Worm (Caenorhabditis elegans) whole organism, L4 larva: ENCODE data around the gene F23H11.5.
A peak's percentile ranks its signal among the peaks of the same experiment; 100 is the strongest.

ENCODE experiments used
- F44E2.7 ChIP-seq: fragments of 200-800 bp; sonication (Bioruptor generic); IDR thresholded peaks from 2 replicates; pipeline ENCODE4 v2.1.2; 2022; ENCODE audit warnings: missing genetic modification characterization, missing compliant biosample characterization
- F49E8.2 ChIP-seq: sonication (generic microtip); optimal IDR thresholded peaks from 2 replicates; lab custom pipeline; 2016; ENCODE audit warnings: missing compliant biosample characterization, mild to moderate bottlenecking, missing genetic modification characterization, borderline replicate concordance
- T26A8.4 ChIP-seq: fragments of 200-800 bp; sonication (Bioruptor generic); IDR thresholded peaks from 2 replicates; pipeline ENCODE4 v1.3.6; 2022; ENCODE audit warnings: missing genetic modification characterization, missing compliant biosample characterization
- ZK337.2 ChIP-seq: fragments of 200-800 bp; sonication (Bioruptor generic); IDR thresholded peaks from 2 replicates; pipeline ENCODE4 v1.3.6; 2022; ENCODE audit warnings: missing genetic modification reagents, missing genetic modification characterization, missing compliant biosample characterization
- ZK546.5 ChIP-seq, 2 experiments: sonication (generic microtip); optimal IDR thresholded peaks; 2 replicates each; lab custom pipeline; 2017; ENCODE audit warnings: missing biosample characterization in 2 of 2, missing genetic modification characterization in 2 of 2
- aha-1 ChIP-seq: fragments of 150-350 bp; peaks from one replicate; lab custom pipeline; 2014; ENCODE audit warnings: missing biosample characterization, missing genetic modification characterization
- attf-4 ChIP-seq: sonication (generic microtip); optimal IDR thresholded peaks from 3 replicates; lab custom pipeline; 2017; ENCODE audit warnings: missing biosample characterization, missing genetic modification characterization
- ceh-20 ChIP-seq: fragments of 200-800 bp; sonication (Bioruptor generic); IDR thresholded peaks from 2 replicates; pipeline ENCODE4 v1.3.6; 2022; ENCODE audit warnings: missing genetic modification reagents, missing genetic modification characterization, missing compliant biosample characterization
- ceh-32 ChIP-seq: sonication (generic microtip); optimal IDR thresholded peaks from 2 replicates; lab custom pipeline; 2016; ENCODE audit warnings: mild to moderate bottlenecking, missing genetic modification characterization, missing compliant biosample characterization; ENCODE audit not compliant: poor library complexity
- ceh-62 ChIP-seq: sonication (generic microtip); optimal IDR thresholded peaks from 2 replicates; lab custom pipeline; 2017; ENCODE audit warnings: missing biosample characterization, missing genetic modification characterization
- ces-1 ChIP-seq: fragments of 150-350 bp; sonication (generic microtip); optimal IDR thresholded peaks from 4 replicates; lab custom pipeline; 2014; ENCODE audit warnings: missing biosample characterization, missing genetic modification reagents, missing genetic modification characterization
- daf-19 ChIP-seq: fragments of 200-800 bp; sonication (Bioruptor generic); conservative IDR thresholded peaks from 2 replicates; pipeline ENCODE4 v1.3.6; 2022; ENCODE audit warnings: missing genetic modification characterization, missing compliant biosample characterization
- dmd-6 ChIP-seq: fragments of 200-800 bp; sonication (Bioruptor generic); IDR thresholded peaks from 2 replicates; pipeline ENCODE4 v1.3.6; 2022; ENCODE audit warnings: missing genetic modification reagents, missing genetic modification characterization, missing compliant biosample characterization
- dmd-9 ChIP-seq: fragments of 200-800 bp; sonication (Bioruptor generic); IDR thresholded peaks from 2 replicates; pipeline ENCODE4 v1.3.6; 2022; ENCODE audit warnings: missing genetic modification reagents, missing genetic modification characterization, missing compliant biosample characterization
- dve-1 ChIP-seq: sonication (generic microtip); optimal IDR thresholded peaks from 2 replicates; lab custom pipeline; 2017; ENCODE audit warnings: antibody characterized with exemption, mild to moderate bottlenecking, missing genetic modification characterization, missing compliant biosample characterization; ENCODE audit not compliant: insufficient read depth
- hif-1 ChIP-seq, 2 experiments: sonication (generic microtip); optimal IDR thresholded peaks; 2 replicates each; lab custom pipeline; 2016 to 2017; ENCODE audit warnings: missing compliant biosample characterization in 2 of 2, missing genetic modification characterization in 2 of 2, missing genetic modification reagents in 2 of 2, missing genotype in 2 of 2, mild to moderate bottlenecking in 1 of 2
- hlh-11 ChIP-seq: fragments of 200-800 bp; sonication (Bioruptor generic); optimal IDR thresholded peaks from 2 replicates; lab custom pipeline; 2018; ENCODE audit warnings: mild to moderate bottlenecking, missing genetic modification characterization, missing compliant biosample characterization
- hlh-30 ChIP-seq: sonication (generic microtip); optimal IDR thresholded peaks from 2 replicates; lab custom pipeline; 2017; ENCODE audit warnings: antibody characterized with exemption, mild to moderate bottlenecking, missing genetic modification characterization, missing compliant biosample characterization; ENCODE audit not compliant: insufficient read depth
- jun-1 ChIP-seq: fragments of 150-350 bp; optimal IDR thresholded peaks from 2 replicates; lab custom pipeline; 2014; ENCODE audit warnings: missing biosample characterization, missing genetic modification reagents, missing genetic modification characterization
- lim-7 ChIP-seq: fragments of 200-800 bp; sonication (Bioruptor generic); IDR thresholded peaks from 2 replicates; pipeline ENCODE4 v1.3.6; 2022; ENCODE audit warnings: missing genetic modification characterization, missing compliant biosample characterization
- lin-13 ChIP-seq: fragments of 150-350 bp; optimal IDR thresholded peaks from 2 replicates; lab custom pipeline; 2014; ENCODE audit warnings: missing biosample characterization, missing genetic modification reagents, missing genetic modification characterization
- lin-38 ChIP-seq: fragments of 200-800 bp; sonication (Bioruptor generic); IDR thresholded peaks from 2 replicates; pipeline ENCODE4 v1.3.6; 2022; ENCODE audit warnings: missing genetic modification reagents, missing genetic modification characterization, missing compliant biosample characterization
- lir-3 ChIP-seq: sonication (generic microtip); optimal IDR thresholded peaks from 2 replicates; lab custom pipeline; 2016; ENCODE audit warnings: mild to moderate bottlenecking, missing genetic modification characterization, missing compliant biosample characterization
- lsy-2 ChIP-seq, 2 experiments: fragments of 150-350 bp in 1 of 2; sonication (generic microtip) in 1 of 2; optimal IDR thresholded peaks; 2 replicates each; lab custom pipeline; 2014 to 2017; ENCODE audit warnings: missing biosample characterization in 2 of 2, missing genetic modification characterization in 2 of 2
- mes-2 ChIP-seq: sonication (generic microtip); optimal IDR thresholded peaks from 2 replicates; lab custom pipeline; 2016; ENCODE audit warnings: missing genotype, mild to moderate bottlenecking, missing genetic modification characterization, missing compliant biosample characterization; ENCODE audit not compliant: poor library complexity, severe bottlenecking
- mxl-2 ChIP-seq: fragments of 200-800 bp; sonication (Bioruptor generic); conservative IDR thresholded peaks from 2 replicates; pipeline ENCODE4 v1.3.6; 2022; ENCODE audit warnings: missing genetic modification reagents, missing genetic modification characterization, missing compliant biosample characterization
- nhr-11 ChIP-seq: fragments of 150-350 bp; optimal IDR thresholded peaks from 2 replicates; lab custom pipeline; 2014; ENCODE audit warnings: missing biosample characterization, missing genetic modification characterization
- nhr-48 ChIP-seq: sonication (generic microtip); optimal IDR thresholded peaks from 2 replicates; lab custom pipeline; 2016; ENCODE audit warnings: mild to moderate bottlenecking, missing genetic modification characterization, missing compliant biosample characterization
- nhr-6 ChIP-seq: fragments of 150-350 bp; optimal IDR thresholded peaks from 2 replicates; lab custom pipeline; 2014; ENCODE audit warnings: missing biosample characterization, missing genetic modification characterization
- nhr-77 ChIP-seq: fragments of 150-350 bp; optimal IDR thresholded peaks from 2 replicates; lab custom pipeline; 2014; ENCODE audit warnings: missing biosample characterization, missing genetic modification characterization
- saeg-2 ChIP-seq: fragments of 200-800 bp; sonication (Bioruptor generic); IDR thresholded peaks from 2 replicates; pipeline ENCODE4 v1.3.6; 2022; ENCODE audit warnings: missing genetic modification reagents, missing genetic modification characterization, missing compliant biosample characterization
- skn-1 ChIP-seq: fragments of 150-350 bp; optimal IDR thresholded peaks from 2 replicates; lab custom pipeline; 2014; ENCODE audit warnings: missing biosample characterization, missing genetic modification characterization
- spr-1 ChIP-seq: sonication (generic microtip); optimal IDR thresholded peaks from 2 replicates; lab custom pipeline; 2016; ENCODE audit warnings: mild to moderate bottlenecking, missing genetic modification characterization, missing compliant biosample characterization
- spr-3 ChIP-seq: fragments of 200-800 bp; sonication (Bioruptor generic); optimal IDR thresholded peaks from 2 replicates; lab custom pipeline; 2018; ENCODE audit warnings: mild to moderate bottlenecking, missing genetic modification characterization, missing compliant biosample characterization
- unc-130 ChIP-seq: sonication (generic microtip); optimal IDR thresholded peaks from 2 replicates; lab custom pipeline; 2016; ENCODE audit warnings: missing genetic modification reagents, missing genetic modification characterization, missing compliant biosample characterization
- unc-39 ChIP-seq: sonication (generic microtip); optimal IDR thresholded peaks from 2 replicates; lab custom pipeline; 2017; ENCODE audit warnings: missing biosample characterization, missing genetic modification characterization
- zag-1 ChIP-seq: fragments of 150-350 bp; optimal IDR thresholded peaks from 2 replicates; lab custom pipeline; 2014; ENCODE audit warnings: missing biosample characterization, missing genetic modification characterization
- zfp-2 ChIP-seq: sonication (generic microtip); optimal IDR thresholded peaks from 2 replicates; lab custom pipeline; 2016; ENCODE audit warnings: mild to moderate bottlenecking, missing genetic modification characterization, missing compliant biosample characterization
- zip-11 ChIP-seq: fragments of 200-800 bp; sonication (Bioruptor generic); IDR thresholded peaks from 2 replicates; pipeline ENCODE4 v1.3.6; 2022; ENCODE audit warnings: missing genetic modification characterization, missing compliant biosample characterization
- ztf-11 ChIP-seq: fragments of 150-350 bp; optimal IDR thresholded peaks from 2 replicates; lab custom pipeline; 2014; ENCODE audit warnings: missing biosample characterization, missing genetic modification characterization
- ztf-7 ChIP-seq: fragments of 150-350 bp; optimal IDR thresholded peaks from 2 replicates; lab custom pipeline; 2014; ENCODE audit warnings: missing biosample characterization, missing genetic modification characterization

F23H11.5 gene

DNA sequence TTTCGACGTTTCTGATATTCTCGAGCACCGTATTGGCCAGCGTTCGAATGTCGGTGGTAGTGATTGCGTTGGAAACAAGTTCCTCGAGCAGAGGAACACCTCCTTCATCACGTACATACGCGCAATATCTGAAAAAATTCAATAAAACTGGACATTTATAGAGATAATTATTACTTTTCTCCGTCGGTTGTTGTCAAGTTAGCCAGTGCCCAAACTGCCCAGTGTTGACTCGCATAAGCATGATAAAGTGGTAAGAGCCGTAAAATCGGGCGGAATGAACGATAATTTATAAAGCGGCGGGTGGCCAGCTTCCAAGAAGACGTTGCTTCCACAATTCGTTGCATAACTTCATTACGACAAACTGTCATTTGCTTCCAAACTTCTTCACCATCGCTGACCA, 26.8 kb downstream of the F23H11.5 start:
- TF ChIP-seq dmd-6 = no peak
- no peak for TF ChIP-seq ztf-11
- TF ChIP-seq ZK546.5 (tag; optimal IDR thresholded peaks at IDR 0.05; lab: Kevin White, UChicago) = no peak
- TF ChIP-seq F49E8.2 (tag; lab: Kevin White, UChicago) = no peak
- TF ChIP-seq hif-1 (tag; optimal IDR thresholded peaks at IDR 0.05; lab: Kevin White, UChicago) = no peak
- no peak for TF ChIP-seq T26A8.4 (GFP tag; lab: Robert Waterston, UW)
- TF ChIP-seq saeg-2 (GFP tag; lab: Robert Waterston, UW) = no peak
- TF ChIP-seq lin-38 = no peak
- TF ChIP-seq ceh-20 (GFP tag; lab: Robert Waterston, UW) = no peak
- TF ChIP-seq ZK337.2 (GFP tag; lab: Robert Waterston, UW) = no peak
- TF ChIP-seq F44E2.7 = no peak
- TF ChIP-seq zip-11 (GFP tag; lab: Robert Waterston, UW) = no peak
- no peak for TF ChIP-seq nhr-11 (tag; lab: Kevin White, UChicago)
- no peak for TF ChIP-seq zag-1 (tag; lab: Kevin White, UChicago)
- TF ChIP-seq dmd-9 (GFP tag; lab: Robert Waterston, UW) = no peak
- TF ChIP-seq attf-4 = no peak
- TF ChIP-seq spr-3 = no peak
- TF ChIP-seq nhr-77 (tag; lab: Kevin White, UChicago) = no peak
- no peak for TF ChIP-seq nhr-48 (tag; lab: Kevin White, UChicago)
- no peak for TF ChIP-seq ztf-7 (tag; lab: Kevin White, UChicago)
- TF ChIP-seq, all 104 proteins: peak for 0

DNA sequence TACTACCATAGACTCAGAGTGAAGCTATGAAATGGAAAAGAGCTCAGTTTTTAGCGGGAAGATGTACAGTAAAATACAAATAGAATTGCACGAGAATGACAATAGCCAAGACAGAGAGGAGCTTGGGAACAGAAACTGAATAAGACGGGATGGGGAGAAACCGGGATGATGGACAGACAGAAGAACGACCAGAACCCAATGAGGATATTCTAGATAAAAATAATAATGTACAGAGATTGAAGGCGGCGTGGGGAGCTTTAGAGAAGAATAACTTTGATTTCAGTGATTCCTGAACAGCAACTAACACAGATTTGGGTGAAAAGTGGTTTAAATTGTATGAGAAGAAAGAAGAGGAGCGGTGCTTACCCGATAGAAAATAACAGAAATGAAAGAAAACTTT, 28.9 kb downstream of the F23H11.5 start:
- TF ChIP-seq unc-130 (GFP tag; lab: Kevin White, UChicago) (peak; percentile 46), ceh-32 (tag; lab: Kevin White, UChicago) (no peak), lin-38 (peak; percentile 36; the same call in 1 of the 2 replicates), mes-2 (peak; percentile 15), unc-39 (tag; lab: Kevin White, UChicago) (no peak)

DNA sequence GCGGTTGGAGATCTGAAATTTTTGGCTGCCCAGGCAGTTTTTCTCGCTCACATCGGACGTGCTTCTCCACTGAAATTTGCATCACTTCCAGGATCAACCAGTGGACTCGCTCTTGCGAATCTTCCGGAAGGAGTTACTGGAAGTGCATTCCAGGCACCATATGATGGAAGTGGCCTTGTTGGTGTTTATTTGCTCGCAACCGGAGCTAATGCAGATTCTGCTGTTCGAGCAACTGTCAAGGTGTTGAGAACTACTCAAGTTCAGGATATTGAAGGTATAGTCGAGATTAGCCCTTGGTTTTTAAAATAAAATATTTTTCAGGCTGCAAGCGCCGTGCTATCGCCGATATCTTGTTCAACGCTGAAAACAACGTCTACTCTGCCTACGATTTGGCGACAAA, 29.6 kb downstream of the F23H11.5 start:
- TF ChIP-seq dmd-6 (0 out of 2 replicates have a peak, but pooled peaks have one; percentile 11), lim-7 (GFP tag; lab: Robert Waterston, UW) (no peak), ZK546.5 (tag; optimal IDR thresholded peaks at IDR 0.05; lab: Kevin White, UChicago) (no peak), nhr-48 (tag; lab: Kevin White, UChicago) (no peak), daf-19 (GFP tag; lab: Robert Waterston, UW) (no peak), lir-3 (tag; lab: Kevin White, UChicago) (no peak), ces-1 (GFP tag; lab: Kevin White, UChicago) (no peak), dve-1 (tag; lab: Kevin White, UChicago) (no peak), mxl-2 (GFP tag; lab: Robert Waterston, UW) (no peak)

DNA sequence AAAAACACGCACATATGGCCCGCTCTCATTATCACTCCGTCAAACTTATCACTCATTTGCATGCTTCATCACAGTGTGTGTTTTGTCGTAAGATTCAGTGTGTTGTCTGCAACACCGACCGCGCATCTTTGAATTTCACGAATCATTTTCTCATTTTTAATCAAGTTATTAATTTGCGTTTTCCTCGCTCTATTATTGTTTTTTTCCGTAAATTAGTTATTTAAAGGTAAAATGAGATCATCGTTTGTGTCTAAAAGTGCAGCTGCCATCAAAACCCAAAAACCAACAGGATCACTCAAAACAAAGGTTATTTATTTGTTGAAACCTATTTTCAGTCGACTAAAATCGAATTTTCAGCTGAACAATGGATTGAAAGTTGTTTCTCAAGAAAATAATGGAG, 30.8 kb downstream of the F23H11.5 start, which contains the start of the genes T24C4.5 and ucr-2.3:
TSS of gene T24C4.5 (minus strand) at position 101 of the 400 bp plus-strand sequence.
TSS of gene ucr-2.3 (plus strand) at position 227 of the 400 bp plus-strand sequence.
- TF ChIP-seq lsy-2 (tag; optimal IDR thresholded peaks at IDR 0.05; lab: Kevin White, UChicago) = no peak
- TF ChIP-seq ceh-62 = no peak
- TF ChIP-seq lin-13 = no peak
- TF ChIP-seq hlh-11 (tag; lab: Kevin White, UChicago) = no peak
- no peak for TF ChIP-seq daf-19 (GFP tag; lab: Robert Waterston, UW)
- TF ChIP-seq mes-2 = no peak
- no peak for TF ChIP-seq aha-1 (tag; lab: Kevin White, UChicago)
- TF ChIP-seq spr-1 = no peak
- no peak for TF ChIP-seq skn-1 (tag; lab: Kevin White, UChicago)
- no peak for TF ChIP-seq ZK337.2 (GFP tag; lab: Robert Waterston, UW)
- no peak for TF ChIP-seq ces-1 (GFP tag; lab: Kevin White, UChicago)
- TF ChIP-seq nhr-6 = no peak
- no peak for TF ChIP-seq jun-1
- TF ChIP-seq hlh-30 (tag; lab: Kevin White, UChicago) = no peak
- no peak for TF ChIP-seq zfp-2 (tag; lab: Kevin White, UChicago)
